Worm (Caenorhabditis elegans): ENCODE results near the gene H09F14.1.

Gene H09F14.1

ce11 chrV:10640977-10641376 is 25.6 kb upstream of the H09F14.1 start:
- TF ChIP-seq ztf-11 (tag; optimal IDR thresholded peaks at IDR 0.05) (no peak), mep-1 (tag; optimal IDR thresholded peaks at IDR 0.05) (no peak), nhr-237 (tag; optimal IDR thresholded peaks at IDR 0.05) (no peak), unc-86 (tag; optimal IDR thresholded peaks at IDR 0.05) (no peak), aly-2 (tag; optimal IDR thresholded peaks at IDR 0.05) (no peak), nhr-84 (tag; optimal IDR thresholded peaks at IDR 0.05) (no peak), dsc-1 (tag; optimal IDR thresholded peaks at IDR 0.05) (peak; percentile 19), zag-1 (tag; optimal IDR thresholded peaks at IDR 0.05) (no peak), nhr-47 (tag; optimal IDR thresholded peaks at IDR 0.05) (no peak), ceh-88 (GFP tag; IDR thresholded peaks at IDR 0.05) (no peak), snpc-4 (tag; optimal IDR thresholded peaks at IDR 0.05) (no peak), sox-4 (tag; optimal IDR thresholded peaks at IDR 0.05) (no peak), fkh-10 (GFP tag; optimal IDR thresholded peaks at IDR 0.05) (peak; percentile 74), nhr-28 (tag; optimal IDR thresholded peaks at IDR 0.05) (no peak), unc-130 (tag; optimal IDR thresholded peaks at IDR 0.05) (no peak), vab-15 (tag; optimal IDR thresholded peaks at IDR 0.05) (no peak), C34B4.2 (tag; optimal IDR thresholded peaks at IDR 0.05) (no peak), lin-14 (GFP tag; optimal IDR thresholded peaks at IDR 0.05) (peak; percentile 45), ceh-63 (GFP tag; optimal IDR thresholded peaks at IDR 0.05) (no peak), tlp-1 (tag; optimal IDR thresholded peaks at IDR 0.05) (no peak), nhr-71 (tag; optimal IDR thresholded peaks at IDR 0.05) (no peak), sup-37 (GFP tag; optimal IDR thresholded peaks at IDR 0.05) (no peak)

ce11 chrV:10635722-10636121 is 20.3 kb upstream of the H09F14.1 start, which contains the start of gene kvs-2:
Gene kvs-2 (plus strand): TSS chrV:10636022.
- TF ChIP-seq fkh-10 (GFP tag; optimal IDR thresholded peaks at IDR 0.05) (no peak), nhr-20 (tag; optimal IDR thresholded peaks at IDR 0.05) (no peak), nhr-47 (tag; optimal IDR thresholded peaks at IDR 0.05) (no peak), alr-1 (tag; optimal IDR thresholded peaks at IDR 0.05; ENCODE audit: borderline replicate concordance) (no peak), aha-1 (tag; optimal IDR thresholded peaks at IDR 0.05) (no peak), fkh-4 (tag; optimal IDR thresholded peaks at IDR 0.05; ENCODE audit: borderline replicate concordance) (no peak), pqm-1 (tag; optimal IDR thresholded peaks at IDR 0.05) (no peak), unc-62 (GFP tag; optimal IDR thresholded peaks at IDR 0.05) (no peak), hlh-4 (tag; optimal IDR thresholded peaks at IDR 0.05) (no peak)

- TF ChIP-seq vab-15 (tag; optimal IDR thresholded peaks at IDR 0.05) = no peak
- no peak for TF ChIP-seq zag-1 (tag; optimal IDR thresholded peaks at IDR 0.05)
- no peak for TF ChIP-seq lin-35 (GFP tag; optimal IDR thresholded peaks at IDR 0.05)
- TF ChIP-seq lin-15B (tag; optimal IDR thresholded peaks at IDR 0.05) = no peak
- TF ChIP-seq snpc-4 (tag; optimal IDR thresholded peaks at IDR 0.05) = no peak
- no peak for TF ChIP-seq ceh-8 (GFP tag; optimal IDR thresholded peaks at IDR 0.05)
- no peak for TF ChIP-seq nhr-28 (tag; optimal IDR thresholded peaks at IDR 0.05)
- no peak for TF ChIP-seq egl-27 (tag; optimal IDR thresholded peaks at IDR 0.05)
- no peak for TF ChIP-seq tlp-1 (tag; optimal IDR thresholded peaks at IDR 0.05)
- no peak for TF ChIP-seq skn-1 (tag; optimal IDR thresholded peaks at IDR 0.05)
- TF ChIP-seq fkh-10 (GFP tag; optimal IDR thresholded peaks at IDR 0.05) = no peak
- TF ChIP-seq elt-2 (tag; optimal IDR thresholded peaks at IDR 0.05) = no peak
- no peak for TF ChIP-seq ama-1 (optimal IDR thresholded peaks at IDR 0.05)
- TF ChIP-seq irx-1 (tag; optimal IDR thresholded peaks at IDR 0.05) = no peak
- TF ChIP-seq isw-1 (GFP tag; IDR thresholded peaks at IDR 0.05) = no peak
- TF ChIP-seq ceh-88 (GFP tag; IDR thresholded peaks at IDR 0.05) = no peak
- TF ChIP-seq mab-9 (GFP tag; IDR thresholded peaks at IDR 0.05) = no peak
These were observed 17.4 kb upstream of the H09F14.1 start, which contains the start of gene mab-23 for ce11 chrV:10632758-10633157. Gene mab-23 (plus strand): TSS chrV:10633058.

All from whole organism, L1 larva.